Fruit fly (Drosophila melanogaster): ENCODE results near the gene Atg3.

- TF ChIP-seq CG8478 (optimal IDR thresholded peaks at IDR 0.05), result no peak
- no peak for TF ChIP-seq CTCF (optimal IDR thresholded peaks at IDR 0.05)
Measured at dm6 chr3L:18787882-18788281, 39.4 kb downstream of the Atg3 start.
